Worm (Caenorhabditis elegans): ENCODE data around the gene F56D6.21.
A peak's percentile ranks its signal among the peaks of the same experiment; 100 is the strongest.
"Not testable (repeated sequence)": the region's sequence is repeated elsewhere in the genome, so short reads cannot be mapped to it uniquely, and the experiment has no call there.

The F56D6.21 gene

ce11 chrIV:3932408-3932807 is 27.7 kb downstream of the F56D6.21 start, which contains the start of gene clec-70:
TSS of gene clec-70 (plus strand) at chrIV:3932708.
- TF ChIP-seq snpc-4, dmd-4, sem-4 (tag; optimal IDR thresholded peaks at IDR 0.05): not testable (repeated sequence)

- TF ChIP-seq dmd-4 (tag; optimal IDR thresholded peaks at IDR 0.05) (no peak), sma-9 (GFP tag; optimal IDR thresholded peaks at IDR 0.05) (no peak), sma-9 (tag; optimal IDR thresholded peaks at IDR 0.05) (no peak), nhr-237 (tag; optimal IDR thresholded peaks at IDR 0.05) (no peak)
Measured at ce11 chrIV:3937097-3937496, 32.4 kb downstream of the F56D6.21 start, which contains the start of gene clec-71. TSS of gene clec-71 (plus strand) at chrIV:3937458.

- no peak for TF ChIP-seq fos-1 (tag; optimal IDR thresholded peaks at IDR 0.05)
- no peak for TF ChIP-seq nhr-6 (tag; optimal IDR thresholded peaks at IDR 0.05)
- TF ChIP-seq nhr-21 (tag; optimal IDR thresholded peaks at IDR 0.05), result no peak
- no peak for TF ChIP-seq peb-1 (tag; optimal IDR thresholded peaks at IDR 0.05)
- TF ChIP-seq nhr-129 (tag; optimal IDR thresholded peaks at IDR 0.05), result no peak
- no peak for TF ChIP-seq F13H6.1 (tag; optimal IDR thresholded peaks at IDR 0.05)
- TF ChIP-seq elt-1 (tag; optimal IDR thresholded peaks at IDR 0.05), result no peak
Measured at ce11 chrIV:3941658-3942328, 37.1 kb downstream of the F56D6.21 start, which contains the start of gene clec-174. TSS of gene clec-174 (minus strand) at chrIV:3941708.

- TF ChIP-seq crh-2 (tag; optimal IDR thresholded peaks at IDR 0.05), result no peak
Measured at ce11 chrIV:3943003-3943402, 38.3 kb downstream of the F56D6.21 start, which contains the start of gene Y46C8AL.11. TSS of gene Y46C8AL.11 (plus strand) at chrIV:3943303.

DNA sequence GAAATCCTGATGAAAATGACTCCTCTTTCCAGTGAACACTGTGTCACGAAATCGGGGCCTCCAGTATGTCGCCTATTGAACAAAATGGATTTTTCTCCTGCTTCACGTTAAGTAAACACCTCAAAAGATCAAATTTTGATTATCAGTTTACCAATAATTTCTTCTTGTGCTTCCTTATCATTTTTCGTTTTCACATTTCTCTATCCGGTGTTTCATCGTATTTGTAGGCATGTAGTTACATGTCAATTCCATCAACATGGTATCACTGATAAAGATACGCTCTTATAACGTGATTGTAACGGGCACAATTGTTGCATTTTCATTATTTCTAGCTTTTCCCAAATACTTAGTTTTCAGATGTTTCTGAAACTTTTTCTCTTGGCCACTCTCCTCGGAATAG is 39.7 kb downstream of the F56D6.21 start, which contains the start of gene clec-72:
Gene clec-72, plus strand, starts transcription at position 358 of the 400 bp plus-strand sequence.
- TF ChIP-seq unc-62 (GFP tag; optimal IDR thresholded peaks at IDR 0.05), result no peak
- no peak for TF ChIP-seq lin-11 (tag; optimal IDR thresholded peaks at IDR 0.05)
- peak; percentile 98 for TF ChIP-seq fos-1 (tag; optimal IDR thresholded peaks at IDR 0.05)
- TF ChIP-seq skn-1 (tag; optimal IDR thresholded peaks at IDR 0.05), result peak; percentile 11
- TF ChIP-seq gmeb-1 (tag; optimal IDR thresholded peaks at IDR 0.05), result peak; percentile 5
- TF ChIP-seq crh-2 (tag; optimal IDR thresholded peaks at IDR 0.05), result peak; percentile 18
- TF ChIP-seq sma-9 (GFP tag; optimal IDR thresholded peaks at IDR 0.05), result peak; percentile 50
- no peak for TF ChIP-seq sma-9 (tag; optimal IDR thresholded peaks at IDR 0.05)

All from whole organism, L2 larva.